Fruit fly (Drosophila melanogaster) whole organism, embryonic: ENCODE data around the gene RpLP1.

Source experiments
- Ada2b ChIP-seq: fragments of 200-800 bp; sonication (Bioruptor generic); IDR thresholded peaks from 2 replicates; pipeline ENCODE4 v1.3.6; 2022; ENCODE audit warnings: missing biosample characterization, missing genetic modification characterization
- B-H2 ChIP-seq: fragments of 200-800 bp; sonication (Bioruptor generic); optimal IDR thresholded peaks from 2 replicates; lab custom pipeline; 2018; ENCODE audit warnings: missing biosample characterization, mild to moderate bottlenecking, missing genetic modification characterization
- CG10147 ChIP-seq: fragments of 200-800 bp; sonication (Bioruptor generic); optimal IDR thresholded peaks from 2 replicates; lab custom pipeline; 2019; ENCODE audit warnings: missing biosample characterization, mild to moderate bottlenecking, missing genetic modification characterization, moderate library complexity
- CG10267 ChIP-seq: fragments of 200-800 bp; sonication (Bioruptor generic); optimal IDR thresholded peaks from 2 replicates; lab custom pipeline; 2018; ENCODE audit warnings: missing biosample characterization, mild to moderate bottlenecking, missing genetic modification characterization, moderate library complexity
- CG12744 ChIP-seq: fragments of 200-800 bp; sonication (Bioruptor generic); optimal IDR thresholded peaks from 2 replicates; lab custom pipeline; 2016; ENCODE audit warnings: missing biosample characterization, missing genetic modification characterization
- CG12769 ChIP-seq: fragments of 200-800 bp; sonication (Bioruptor generic); optimal IDR thresholded peaks from 2 replicates; lab custom pipeline; 2019; ENCODE audit warnings: missing biosample characterization, mild to moderate bottlenecking, missing genetic modification characterization, moderate library complexity
- CG14014 ChIP-seq: fragments of 200-800 bp; sonication (Bioruptor generic); IDR thresholded peaks from 2 replicates; pipeline ENCODE4 v1.3.6; 2022; ENCODE audit warnings: missing biosample characterization, missing genetic modification characterization
- CG14965 ChIP-seq: fragments of 200-800 bp; sonication (Bioruptor generic); optimal IDR thresholded peaks from 2 replicates; lab custom pipeline; 2016; ENCODE audit warnings: missing biosample characterization, missing genetic modification characterization, borderline replicate concordance
- CG1529 ChIP-seq: fragments of 200-800 bp; sonication (Bioruptor generic); optimal IDR thresholded peaks from 3 replicates; lab custom pipeline; 2018; ENCODE audit warnings: missing biosample characterization, missing genetic modification characterization
- CG1603 ChIP-seq: fragments of 200-800 bp; sonication (Bioruptor generic); optimal IDR thresholded peaks from 2 replicates; lab custom pipeline; 2019; ENCODE audit warnings: missing biosample characterization, mild to moderate bottlenecking, missing genetic modification characterization, moderate library complexity
- CG18262 ChIP-seq: fragments of 200-800 bp; optimal IDR thresholded peaks from 3 replicates; lab custom pipeline; 2019; ENCODE audit warnings: missing biosample characterization, mild to moderate bottlenecking, missing genetic modification characterization, moderate library complexity
- CG3065 ChIP-seq: fragments of 200-800 bp; sonication (Bioruptor generic); optimal IDR thresholded peaks from 2 replicates; lab custom pipeline; 2016; ENCODE audit warnings: missing biosample characterization, missing genetic modification characterization
- CG3407 ChIP-seq: fragments of 200-800 bp; sonication (Bioruptor generic); optimal IDR thresholded peaks from 2 replicates; lab custom pipeline; 2018; ENCODE audit warnings: missing biosample characterization, mild to moderate bottlenecking, missing genetic modification characterization
- CG4707 ChIP-seq: fragments of 200-800 bp; sonication (Bioruptor generic); optimal IDR thresholded peaks from 2 replicates; lab custom pipeline; 2018; ENCODE audit warnings: missing biosample characterization, mild to moderate bottlenecking, missing genetic modification characterization, moderate library complexity
- CG5245 ChIP-seq: fragments of 200-800 bp; sonication (Bioruptor generic); optimal IDR thresholded peaks from 3 replicates; lab custom pipeline; 2016; ENCODE audit warnings: missing biosample characterization, missing genetic modification characterization
- CG6175 ChIP-seq: fragments of 200-800 bp; sonication (Bioruptor generic); IDR thresholded peaks from 3 replicates; pipeline ENCODE4 v1.3.6; 2022; ENCODE audit warnings: missing biosample characterization, missing genetic modification characterization
- CG6689 ChIP-seq: fragments of 200-800 bp; sonication (Bioruptor generic); IDR thresholded peaks from 2 replicates; pipeline ENCODE4 v1.3.6; 2022; ENCODE audit warnings: missing biosample characterization, missing genetic modification characterization
- CG9437 ChIP-seq: fragments of 200-800 bp; sonication (Bioruptor generic); optimal IDR thresholded peaks from 2 replicates; lab custom pipeline; 2018; ENCODE audit warnings: missing biosample characterization, mild to moderate bottlenecking, missing genetic modification characterization
- Dfd ChIP-seq, 2 experiments: fragments of >200 bp; optimal IDR thresholded peaks; 2 replicates each; lab custom pipeline; 2017; ENCODE audit warnings: missing biosample characterization in 2 of 2, missing genetic modification characterization in 2 of 2
- Doc2 ChIP-seq: fragments of 200-800 bp; sonication (Bioruptor generic); IDR thresholded peaks from 2 replicates; pipeline ENCODE4 v1.3.6; 2022; ENCODE audit warnings: missing biosample characterization, missing genetic modification characterization
- Drgx ChIP-seq: fragments of 200-800 bp; sonication (Bioruptor generic); IDR thresholded peaks from 2 replicates; pipeline ENCODE4 v1.3.6; 2022; ENCODE audit warnings: missing biosample characterization, missing genetic modification characterization
- E2f2 ChIP-seq: fragments of 200-800 bp; sonication (Bioruptor generic); IDR thresholded peaks from 2 replicates; pipeline ENCODE4 v1.3.6; 2022; ENCODE audit warnings: missing biosample characterization, missing genetic modification characterization
- HHEX ChIP-seq: fragments of 200-800 bp; sonication (Bioruptor generic); optimal IDR thresholded peaks from 3 replicates; lab custom pipeline; 2017; ENCODE audit warnings: missing biosample characterization, mild to moderate bottlenecking, missing genetic modification characterization, missing genetic modification reagents
- Hr39 ChIP-seq: fragments of >200 bp; optimal IDR thresholded peaks from 2 replicates; lab custom pipeline; 2017
- Myb ChIP-seq: fragments of 200-800 bp; sonication (Bioruptor generic); optimal IDR thresholded peaks from 2 replicates; lab custom pipeline; 2016; ENCODE audit warnings: missing biosample characterization, missing genetic modification characterization
- NC2β ChIP-seq: fragments of 200-800 bp; sonication (Bioruptor generic); optimal IDR thresholded peaks from 2 replicates; lab custom pipeline; 2016; ENCODE audit warnings: missing biosample characterization, missing genetic modification characterization
- Nf-YA ChIP-seq: fragments of 200-800 bp; sonication (Bioruptor generic); IDR thresholded peaks from 2 replicates; pipeline ENCODE4 v1.3.6; 2022; ENCODE audit warnings: missing biosample characterization, missing genetic modification characterization
- Sin3A ChIP-seq: fragments of >200 bp; optimal IDR thresholded peaks from 2 replicates; lab custom pipeline; 2018
- Six4 ChIP-seq: fragments of 200-800 bp; sonication (Bioruptor generic); optimal IDR thresholded peaks from 2 replicates; lab custom pipeline; 2016; ENCODE audit warnings: missing biosample characterization, missing genetic modification characterization
- Usf ChIP-seq: fragments of 200-800 bp; sonication (Bioruptor generic); optimal IDR thresholded peaks from 2 replicates; lab custom pipeline; 2017; ENCODE audit warnings: missing genotype, missing biosample characterization, missing genetic modification characterization
- amos ChIP-seq: fragments of 200-800 bp; sonication (Bioruptor generic); IDR thresholded peaks from 2 replicates; pipeline ENCODE4 v1.3.6; 2022; ENCODE audit warnings: missing biosample characterization, missing genetic modification characterization; ENCODE audit not compliant: partially characterized antibody
- ap ChIP-seq: fragments of 200-800 bp; sonication (Bioruptor generic); IDR thresholded peaks from 2 replicates; pipeline ENCODE4 v1.3.6; 2022; ENCODE audit warnings: missing biosample characterization, missing genetic modification characterization
- bbx ChIP-seq: fragments of 200-800 bp; sonication (Bioruptor generic); IDR thresholded peaks from 2 replicates; pipeline ENCODE4 v1.3.6; 2022; ENCODE audit warnings: missing biosample characterization, missing genetic modification characterization; ENCODE audit not compliant: partially characterized antibody
- chm ChIP-seq: fragments of 200-800 bp; sonication (Bioruptor generic); IDR thresholded peaks from 2 replicates; pipeline ENCODE4 v1.3.6; 2022; ENCODE audit warnings: missing biosample characterization, missing genetic modification characterization
- ci ChIP-seq: fragments of 200-800 bp; sonication (Bioruptor generic); IDR thresholded peaks from 3 replicates; pipeline ENCODE4 v1.3.6; 2022; ENCODE audit warnings: missing biosample characterization, missing genetic modification characterization
- gce ChIP-seq: fragments of 200-800 bp; sonication (Bioruptor generic); IDR thresholded peaks from 3 replicates; pipeline ENCODE4 v1.3.6; 2022; ENCODE audit warnings: missing biosample characterization, missing genetic modification characterization
- gro ChIP-seq: fragments of 200-800 bp; sonication (Bioruptor generic); optimal IDR thresholded peaks from 2 replicates; lab custom pipeline; 2016; ENCODE audit warnings: missing biosample characterization, missing genetic modification characterization
- gsb-n ChIP-seq: fragments of 200-800 bp; sonication (Bioruptor generic); optimal IDR thresholded peaks from 3 replicates; lab custom pipeline; 2018; ENCODE audit warnings: missing biosample characterization, mild to moderate bottlenecking, missing genetic modification characterization
- ham ChIP-seq: fragments of 200-800 bp; sonication (Bioruptor generic); IDR thresholded peaks from 2 replicates; pipeline ENCODE4 v1.3.6; 2022; ENCODE audit warnings: missing biosample characterization, missing genetic modification characterization
- jing ChIP-seq: fragments of 200-800 bp; sonication (Bioruptor generic); optimal IDR thresholded peaks from 2 replicates; lab custom pipeline; 2018; ENCODE audit warnings: missing biosample characterization, mild to moderate bottlenecking, missing genetic modification characterization
- kni ChIP-seq: fragments of 200-800 bp; sonication (Bioruptor generic); optimal IDR thresholded peaks from 3 replicates; lab custom pipeline; 2017; ENCODE audit warnings: mild to moderate bottlenecking, missing biosample characterization, missing genetic modification reagents, missing genetic modification characterization
- lilli ChIP-seq: fragments of 200-800 bp; sonication (Bioruptor generic); optimal IDR thresholded peaks from 3 replicates; lab custom pipeline; 2016; ENCODE audit warnings: missing biosample characterization, missing genetic modification characterization
- maf-S ChIP-seq: fragments of 200-800 bp; sonication (Bioruptor generic); optimal IDR thresholded peaks from 2 replicates; lab custom pipeline; 2016; ENCODE audit warnings: missing biosample characterization, missing genetic modification characterization
- pho ChIP-seq: fragments of 200-800 bp; sonication (Bioruptor generic); optimal IDR thresholded peaks from 2 replicates; lab custom pipeline; 2016; ENCODE audit warnings: missing biosample characterization, missing genetic modification characterization
- seq ChIP-seq: fragments of 200-800 bp; sonication (Bioruptor generic); IDR thresholded peaks from 2 replicates; pipeline ENCODE4 v1.3.6; 2022; ENCODE audit warnings: missing biosample characterization, missing genetic modification characterization
- sisA ChIP-seq: fragments of 200-800 bp; sonication (Bioruptor generic); IDR thresholded peaks from 2 replicates; pipeline ENCODE4 v1.3.6; 2022; ENCODE audit warnings: missing biosample characterization, missing genetic modification characterization
- slp2 ChIP-seq: fragments of 200-800 bp; sonication (Bioruptor generic); optimal IDR thresholded peaks from 2 replicates; lab custom pipeline; 2016; ENCODE audit warnings: missing biosample characterization, missing genetic modification characterization
- sr ChIP-seq: fragments of 200-800 bp; sonication (Bioruptor generic); IDR thresholded peaks from 3 replicates; pipeline ENCODE4 v1.3.6; 2022; ENCODE audit warnings: missing biosample characterization, missing genetic modification characterization
- stc ChIP-seq: fragments of 200-800 bp; sonication (Bioruptor generic); IDR thresholded peaks from 2 replicates; pipeline ENCODE4 v1.3.6; 2022; ENCODE audit warnings: missing biosample characterization, missing genetic modification characterization
- tup ChIP-seq: fragments of 200-800 bp; sonication (Bioruptor generic); optimal IDR thresholded peaks from 2 replicates; lab custom pipeline; 2016; ENCODE audit warnings: missing biosample characterization, mild to moderate bottlenecking, missing genetic modification characterization, moderate library complexity
- vfl ChIP-seq: fragments of 200-800 bp; sonication (Bioruptor generic); optimal IDR thresholded peaks from 2 replicates; lab custom pipeline; 2016; ENCODE audit warnings: missing biosample characterization, missing genetic modification characterization
- zen2 ChIP-seq: fragments of 200-800 bp; sonication (Bioruptor generic); IDR thresholded peaks from 3 replicates; pipeline ENCODE4 v1.3.6; 2022; ENCODE audit warnings: missing biosample characterization, missing genetic modification characterization; ENCODE audit not compliant: partially characterized antibody

Gene RpLP1

dm6 chr2L:419620-420184, at the start of gene RpLP1, which contains the start of gene CG13690 (continued):
- TF ChIP-seq CG14014, result peak; percentile 64; the same call in 1 of the 2 replicates
- TF ChIP-seq ham (GFP tag; lab: Robert Waterston, UW), result no peak
- peak; percentile 97 for TF ChIP-seq CG9437 (GFP tag; lab: Kevin White, UChicago)
- peak; percentile 86 for TF ChIP-seq chm
- TF ChIP-seq Dfd (GFP tag; optimal IDR thresholded peaks at IDR 0.05; lab: Kevin White, UChicago), result no peak
- TF ChIP-seq CG5245 (GFP tag; lab: Kevin White, UChicago), result no peak
- TF ChIP-seq Doc2, result no peak
- TF ChIP-seq Usf, result peak; percentile 40
- TF ChIP-seq CG3407 (GFP tag; lab: Kevin White, UChicago), result peak; percentile 73
- peak; percentile 61; the same call in 1 of the 3 replicates for TF ChIP-seq sr
- no peak for TF ChIP-seq CG6175 (GFP tag; lab: Robert Waterston, UW)
- TF ChIP-seq slp2 (GFP tag; lab: Kevin White, UChicago), result peak; percentile 61
- no peak for TF ChIP-seq bbx (GFP tag; lab: Robert Waterston, UW)
- TF ChIP-seq CG10147 (GFP tag; lab: Kevin White, UChicago), result peak; percentile 77
- peak; percentile 92 for TF ChIP-seq kni
- peak; percentile 7 for TF ChIP-seq tup (GFP tag; lab: Kevin White, UChicago)
- TF ChIP-seq pho (GFP tag; lab: Kevin White, UChicago), result peak; percentile 44
- no peak for TF ChIP-seq Nf-YA (GFP tag; lab: Robert Waterston, UW)
- peak; percentile 69; the same call in 1 of the 3 replicates for TF ChIP-seq gce (GFP tag; lab: Robert Waterston, UW)
- peak; percentile 46 for TF ChIP-seq Myb (GFP tag; lab: Kevin White, UChicago)
- TF ChIP-seq CG10267, result peak; percentile 86
- TF ChIP-seq HHEX (GFP tag; lab: Kevin White, UChicago), result peak; percentile 85
- no peak for TF ChIP-seq jing (GFP tag; lab: Kevin White, UChicago)
- peak; percentile 63 for TF ChIP-seq CG12769 (tag; lab: Kevin White, UChicago)
- TF ChIP-seq gsb-n, result peak; percentile 81
- peak; percentile 49 for TF ChIP-seq lilli (GFP tag; lab: Kevin White, UChicago)
- TF ChIP-seq NC2β, result peak; percentile 98
- TF ChIP-seq seq (GFP tag; lab: Robert Waterston, UW), result no peak
- peak; percentile 24; the same call in 1 of the 2 replicates for TF ChIP-seq ap (GFP tag; lab: Robert Waterston, UW)
- TF ChIP-seq Hr39 (lab: Kevin White, UChicago), result no peak
- peak; percentile 35 for TF ChIP-seq Six4
- peak; percentile 70 for TF ChIP-seq CG1603 (tag; lab: Kevin White, UChicago)
- TF ChIP-seq zen2, result no peak
- no peak for TF ChIP-seq Drgx (GFP tag; lab: Robert Waterston, UW)
- TF ChIP-seq stc (GFP tag; lab: Robert Waterston, UW), result no peak
- TF ChIP-seq vfl (GFP tag; lab: Kevin White, UChicago), result peak; percentile 37
- TF ChIP-seq CG4707, result peak; percentile 57
- TF ChIP-seq CG14965 (GFP tag; lab: Kevin White, UChicago), result no peak
- peak; percentile 82 for TF ChIP-seq E2f2 (GFP tag; lab: Robert Waterston, UW)
- no peak for TF ChIP-seq CG3065 (GFP tag; lab: Kevin White, UChicago)
- no peak for TF ChIP-seq sisA
- peak; percentile 45 for TF ChIP-seq CG12744 (GFP tag; lab: Kevin White, UChicago)
- TF ChIP-seq CG6689, result no peak
- TF ChIP-seq ci (GFP tag; lab: Robert Waterston, UW), result peak; percentile 92
- TF ChIP-seq Sin3A, result peak; percentile 66
- peak; percentile 80 for TF ChIP-seq B-H2
- TF ChIP-seq CG18262 (tag; lab: Kevin White, UChicago), result peak; percentile 74
- peak; percentile 67 for TF ChIP-seq maf-S (GFP tag; lab: Kevin White, UChicago)
- peak; percentile 74 for TF ChIP-seq CG1529
- TF ChIP-seq amos (GFP tag; lab: Robert Waterston, UW), result peak; percentile 25; the same call in 1 of the 2 replicates
- no peak for TF ChIP-seq Ada2b
- TF ChIP-seq gro, result peak; percentile 62
